Worm (Caenorhabditis elegans) whole organism, late embryonic: Measurements from ENCODE around the gene C29G2.6.
"Not testable (repeated sequence)": the region's sequence is repeated elsewhere in the genome, so short reads cannot be mapped to it uniquely, and the experiment has no call there.

Source experiments
- C38D4.7 ChIP-seq: fragments of 200-800 bp; sonication (Bioruptor generic); optimal IDR thresholded peaks from 2 replicates; lab custom pipeline; 2018; ENCODE audit warnings: mild to moderate bottlenecking, missing genetic modification characterization, moderate library complexity, missing compliant biosample characterization
- K02D7.2 ChIP-seq: sonication (generic microtip); optimal IDR thresholded peaks from 2 replicates; lab custom pipeline; 2017; ENCODE audit warnings: mild to moderate bottlenecking, missing genetic modification characterization, missing compliant biosample characterization
- K09A11.1 ChIP-seq: sonication (generic microtip); optimal IDR thresholded peaks from 2 replicates; lab custom pipeline; 2017; ENCODE audit warnings: antibody characterized with exemption, mild to moderate bottlenecking, missing genetic modification characterization, missing compliant biosample characterization; ENCODE audit not compliant: insufficient read depth
- Y22D7AL.16 ChIP-seq: sonication (generic microtip); optimal IDR thresholded peaks from 2 replicates; lab custom pipeline; 2016; ENCODE audit warnings: missing genetic modification characterization, missing compliant biosample characterization
- ceh-19 ChIP-seq: fragments of 200-800 bp; sonication (Bioruptor generic); optimal IDR thresholded peaks from 2 replicates; lab custom pipeline; 2018; ENCODE audit warnings: mild to moderate bottlenecking, missing genetic modification characterization, missing compliant biosample characterization
- ceh-22 ChIP-seq: sonication (generic microtip); optimal IDR thresholded peaks from 2 replicates; lab custom pipeline; 2017; ENCODE audit warnings: missing biosample characterization, missing genetic modification characterization
- ceh-24 ChIP-seq: sonication (generic microtip); optimal IDR thresholded peaks from 2 replicates; lab custom pipeline; 2016; ENCODE audit warnings: mild to moderate bottlenecking, missing genetic modification characterization, missing compliant biosample characterization
- ceh-31 ChIP-seq: sonication (generic microtip); optimal IDR thresholded peaks from 2 replicates; lab custom pipeline; 2016; ENCODE audit warnings: missing genetic modification characterization, missing compliant biosample characterization
- ceh-6 ChIP-seq: fragments of 200-800 bp; sonication (Bioruptor generic); optimal IDR thresholded peaks from 2 replicates; lab custom pipeline; 2018; ENCODE audit warnings: mild to moderate bottlenecking, missing genetic modification characterization, missing compliant biosample characterization
- che-1 ChIP-seq: sonication (generic microtip); optimal IDR thresholded peaks from 2 replicates; lab custom pipeline; 2016; ENCODE audit warnings: mild to moderate bottlenecking, missing genetic modification characterization, missing compliant biosample characterization
- elt-2 ChIP-seq: sonication (generic microtip); optimal IDR thresholded peaks from 2 replicates; lab custom pipeline; 2016; ENCODE audit warnings: missing genetic modification reagents, missing genetic modification characterization, missing compliant biosample characterization
- elt-4 ChIP-seq: sonication (generic microtip); optimal IDR thresholded peaks from 2 replicates; lab custom pipeline; 2016; ENCODE audit warnings: missing genetic modification characterization, missing compliant biosample characterization
- ets-4 ChIP-seq: sonication (generic microtip); optimal IDR thresholded peaks from 2 replicates; lab custom pipeline; 2016; ENCODE audit warnings: missing genetic modification characterization, missing compliant biosample characterization
- gmeb-2 ChIP-seq: sonication (generic microtip); optimal IDR thresholded peaks from 2 replicates; lab custom pipeline; 2016; ENCODE audit warnings: missing genetic modification characterization, inconsistent platforms, missing compliant biosample characterization
- hlh-13 ChIP-seq: fragments of 200-800 bp; sonication (Bioruptor generic); optimal IDR thresholded peaks from 2 replicates; lab custom pipeline; 2018; ENCODE audit warnings: mild to moderate bottlenecking, missing genetic modification characterization, missing compliant biosample characterization
- madf-2 ChIP-seq: sonication (generic microtip); optimal IDR thresholded peaks from 2 replicates; lab custom pipeline; 2017; ENCODE audit warnings: missing genetic modification characterization, missing compliant biosample characterization
- mec-3 ChIP-seq: sonication (generic microtip); optimal IDR thresholded peaks from 2 replicates; lab custom pipeline; 2016; ENCODE audit warnings: borderline replicate concordance, missing genetic modification characterization, missing compliant biosample characterization
- nhr-232 ChIP-seq: sonication (generic microtip); optimal IDR thresholded peaks from 2 replicates; lab custom pipeline; 2016; ENCODE audit warnings: missing genetic modification characterization, missing compliant biosample characterization
- odd-2 ChIP-seq: sonication (generic microtip); optimal IDR thresholded peaks from 2 replicates; lab custom pipeline; 2017; ENCODE audit warnings: antibody characterized with exemption, mild to moderate bottlenecking, missing genetic modification characterization, missing compliant biosample characterization
- pat-9 ChIP-seq: fragments of 200-800 bp; sonication (Bioruptor generic); optimal IDR thresholded peaks from 2 replicates; lab custom pipeline; 2018; ENCODE audit warnings: mild to moderate bottlenecking, missing genetic modification characterization, moderate library complexity, missing compliant biosample characterization
- pha-2 ChIP-seq: sonication (generic microtip); optimal IDR thresholded peaks from 2 replicates; lab custom pipeline; 2017; ENCODE audit warnings: mild to moderate bottlenecking, missing genetic modification characterization, missing compliant biosample characterization
- pqm-1 ChIP-seq: sonication (generic microtip); optimal IDR thresholded peaks from 2 replicates; lab custom pipeline; 2016; ENCODE audit warnings: missing genetic modification characterization, missing compliant biosample characterization
- pros-1 ChIP-seq: fragments of 150-350 bp; optimal IDR thresholded peaks from 2 replicates; lab custom pipeline; 2014; ENCODE audit warnings: missing biosample characterization, missing genetic modification reagents, missing genetic modification characterization
- ttx-3 ChIP-seq: sonication (generic microtip); optimal IDR thresholded peaks from 2 replicates; lab custom pipeline; 2016; ENCODE audit warnings: missing genetic modification reagents, missing genetic modification characterization, missing compliant biosample characterization
- unc-3 ChIP-seq, 2 experiments: fragments of 200-800 bp in 1 of 2; sonication (Bioruptor generic) in 1 of 2; sonication (generic microtip) in 1 of 2; conservative IDR thresholded peaks in 1 of 2; optimal IDR thresholded peaks in 1 of 2; 2 replicates each; pipeline versions ENCODE4 v1.3.6 to Lab custom; 2016 to 2022; ENCODE audit warnings: missing compliant biosample characterization in 2 of 2, missing genetic modification characterization in 2 of 2, missing genetic modification reagents in 1 of 2
- unc-42 ChIP-seq: sonication (generic microtip); optimal IDR thresholded peaks from 2 replicates; lab custom pipeline; 2016; ENCODE audit warnings: missing genotype, missing genetic modification characterization, missing compliant biosample characterization

C29G2.6 gene

DNA sequence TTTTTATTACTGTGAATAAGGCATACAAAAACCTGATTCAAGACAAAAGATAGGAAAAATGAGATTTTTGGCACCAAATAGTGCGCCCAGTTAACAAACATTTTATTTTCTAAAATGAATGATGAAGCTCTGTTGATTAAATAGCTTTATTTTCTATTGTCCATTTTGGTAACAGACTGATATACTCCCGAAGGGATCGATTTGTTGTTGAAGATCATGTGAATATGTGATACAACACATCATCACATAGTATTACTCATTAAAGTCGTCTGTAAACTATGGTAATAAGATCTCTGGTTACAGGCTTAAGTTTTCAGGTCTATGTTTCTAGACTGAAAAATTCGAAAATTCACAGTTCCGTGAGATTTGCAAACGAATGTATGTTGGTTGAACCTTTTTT, 12.6 kb downstream of the C29G2.6 start, which contains the start of gene srj-20:
TSS of gene srj-20 (minus strand) at position 101 of the 400 bp plus-strand sequence.
- TF ChIP-seq ttx-3 (tag; lab: Kevin White, UChicago) (no peak), K02D7.2 (tag; lab: Kevin White, UChicago) (no peak), ceh-6 (GFP tag; lab: Kevin White, UChicago) (no peak), che-1 (no peak), unc-3 (GFP tag; conservative IDR thresholded peaks at IDR 0.05; lab: Robert Waterston, UW) (no peak), unc-3 (tag; optimal IDR thresholded peaks at IDR 0.05; lab: Kevin White, UChicago) (no peak)

DNA sequence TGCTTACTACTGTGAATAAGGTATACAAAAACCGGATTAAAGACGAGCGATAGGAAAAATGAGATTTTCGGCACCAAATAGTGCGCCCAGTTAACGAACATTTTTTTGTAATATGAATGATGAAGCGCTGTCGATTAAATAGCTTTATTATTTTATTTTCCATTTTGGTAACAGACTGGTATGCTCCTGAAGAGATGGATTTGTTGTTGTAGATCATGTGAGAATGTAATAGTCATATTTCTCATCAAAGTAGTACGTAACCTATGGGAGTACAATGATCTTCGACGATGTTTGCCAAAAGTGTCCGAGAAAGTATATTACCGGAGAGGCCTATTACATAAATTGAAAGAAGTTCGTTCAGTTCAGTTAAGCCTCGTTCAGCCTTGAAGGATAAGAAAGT, 15.1 kb downstream of the C29G2.6 start, which contains the start of gene srj-19:
TSS of gene srj-19 (minus strand) at position 101 of the 400 bp plus-strand sequence.
- TF ChIP-seq K09A11.1 (tag; lab: Kevin White, UChicago) (no peak), pros-1 (tag; lab: Kevin White, UChicago) (no peak), Y22D7AL.16 (tag; lab: Kevin White, UChicago) (no peak), odd-2 (tag; lab: Kevin White, UChicago) (no peak), ceh-24 (tag; lab: Kevin White, UChicago) (no peak), pat-9 (tag; lab: Kevin White, UChicago) (no peak), C38D4.7 (GFP tag; lab: Kevin White, UChicago) (no peak), ceh-22 (tag; lab: Kevin White, UChicago) (no peak), pqm-1 (tag; lab: Kevin White, UChicago) (no peak), ceh-6 (GFP tag; lab: Kevin White, UChicago) (no peak), madf-2 (no peak), hlh-13 (GFP tag; lab: Kevin White, UChicago) (no peak), mec-3 (tag; lab: Kevin White, UChicago) (no peak), unc-42 (tag; lab: Kevin White, UChicago) (no peak), elt-4 (tag; lab: Kevin White, UChicago) (no peak)

DNA sequence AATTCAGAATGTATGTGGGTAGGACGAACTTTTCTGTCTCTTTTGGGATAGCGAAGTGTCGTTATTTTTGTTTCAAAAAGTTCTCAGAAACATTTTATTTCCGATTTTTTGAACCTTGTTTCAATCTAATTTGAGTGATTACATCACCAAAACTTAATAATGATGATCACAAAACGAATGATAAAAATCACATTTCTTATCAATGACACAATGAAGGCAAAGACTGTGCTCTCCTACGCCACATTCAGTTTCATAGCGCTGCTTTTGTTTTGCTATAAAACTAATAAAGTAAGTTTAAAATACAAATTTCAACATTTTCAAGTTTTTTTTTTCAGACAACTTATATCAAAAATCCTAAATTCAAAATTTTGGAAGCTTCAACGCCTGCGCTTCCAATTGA, 20.2 kb downstream of the C29G2.6 start, which contains the start of gene Y45G12C.1:
TSS of gene Y45G12C.1 (plus strand) at position 159 of the 400 bp plus-strand sequence.
- TF ChIP-seq elt-2 (tag; lab: Kevin White, UChicago), result peak; percentile 46
- no peak for TF ChIP-seq ceh-31 (tag; lab: Kevin White, UChicago)
- TF ChIP-seq, all 69 proteins: peak for 1

DNA sequence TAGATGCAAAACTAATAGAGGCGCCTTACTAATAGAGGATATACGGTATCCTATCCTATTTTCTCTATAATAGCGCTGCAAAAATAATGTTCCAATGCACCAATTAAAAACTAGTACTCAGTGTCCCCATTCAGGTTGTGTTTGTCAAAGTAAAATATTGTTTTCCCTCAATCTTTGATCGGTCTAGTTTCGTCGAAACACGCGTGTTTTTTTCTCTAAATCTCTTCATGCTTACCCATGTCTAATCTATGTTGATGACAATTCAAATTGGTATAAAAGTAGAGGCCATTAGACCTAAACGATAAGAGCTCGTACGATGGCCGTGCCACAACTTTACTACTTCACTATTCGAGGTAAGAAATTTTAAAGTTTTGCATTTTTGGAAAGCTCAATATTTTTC, 24.3 kb downstream of the C29G2.6 start, which contains the start of gene gst-10:
TSS of gene gst-10 (plus strand) at position 301 of the 400 bp plus-strand sequence.
- TF ChIP-seq gmeb-2, pha-2, ttx-3 (tag; lab: Kevin White, UChicago): not testable (repeated sequence)
- TF ChIP-seq, all 69 proteins: peak for 0; not testable (repeated sequence) for 69

DNA sequence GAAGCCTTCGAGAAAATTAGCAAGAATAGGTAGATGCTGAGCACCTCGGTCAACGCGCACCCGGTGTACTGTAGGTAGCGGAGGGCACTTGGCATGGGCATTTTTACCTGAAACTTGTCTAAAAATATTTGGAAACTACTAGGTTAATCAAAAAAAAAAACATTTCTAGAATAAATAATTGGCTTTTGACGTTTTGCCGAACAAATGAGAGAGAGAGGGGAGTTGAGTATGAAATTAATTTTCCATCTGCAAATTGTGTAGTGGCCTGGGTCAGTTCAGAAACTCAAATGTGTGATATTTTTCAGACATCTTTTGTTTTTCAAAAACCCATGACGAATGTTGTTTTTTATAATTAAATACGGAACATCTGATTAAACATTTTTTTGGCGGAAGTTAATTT, 49.4 kb downstream of the C29G2.6 start, which contains the start of gene Y45G12C.10:
TSS of gene Y45G12C.10 (minus strand) at position 101 of the 400 bp plus-strand sequence.
- TF ChIP-seq nhr-232 (tag; lab: Kevin White, UChicago); ceh-19 (GFP tag; lab: Kevin White, UChicago); ets-4 (tag; lab: Kevin White, UChicago): not testable (repeated sequence)
